ENCODE assay signal across 5 worm cellular contexts in genomic region chrIV:7024829-7025228, ce11.
TF ChIP-seq lines count a peak whose summit lies in the region.

No protein-coding gene starts in this region.

TF ChIP-seq in whole organism, L2 larva, 48 proteins besides CTCF, POLR2A, EP300 and RAD21:
- TF ChIP-seq fos-1 (tag; optimal IDR thresholded peaks at IDR 0.05; lab: Kevin White, UChicago) = peak; percentile 49
- TF ChIP-seq sma-9 (GFP tag; optimal IDR thresholded peaks at IDR 0.05; lab: Kevin White, UChicago) = no peak
- no peak for TF ChIP-seq sma-9 (tag; optimal IDR thresholded peaks at IDR 0.05; lab: Kevin White, UChicago)
- TF ChIP-seq nhr-77 (tag; optimal IDR thresholded peaks at IDR 0.05; lab: Kevin White, UChicago) = no peak
- no peak for TF ChIP-seq crh-2 (tag; optimal IDR thresholded peaks at IDR 0.05; lab: Kevin White, UChicago)
- no peak for TF ChIP-seq ZK546.5 (tag; optimal IDR thresholded peaks at IDR 0.05; lab: Kevin White, UChicago)
- no peak for TF ChIP-seq nhr-10 (tag; optimal IDR thresholded peaks at IDR 0.05; lab: Kevin White, UChicago)
- TF ChIP-seq ztf-4 (tag; optimal IDR thresholded peaks at IDR 0.05; lab: Kevin White, UChicago) = no peak
- TF ChIP-seq lin-11 (tag; optimal IDR thresholded peaks at IDR 0.05; lab: Kevin White, UChicago) = no peak
TF ChIP-seq in whole organism, L2 larva: peak in this region for 1.

TF ChIP-seq in whole organism, L3 larva, 47 proteins besides CTCF, POLR2A, EP300 and RAD21:
- TF ChIP-seq pqm-1 (tag; optimal IDR thresholded peaks at IDR 0.05; lab: Kevin White, UChicago) = peak; percentile 39
- TF ChIP-seq fos-1 (tag; optimal IDR thresholded peaks at IDR 0.05; lab: Kevin White, UChicago) = no peak
- no peak for TF ChIP-seq R02D3.7 (tag; optimal IDR thresholded peaks at IDR 0.05; lab: Kevin White, UChicago)
- TF ChIP-seq jun-1 (tag; optimal IDR thresholded peaks at IDR 0.05; lab: Kevin White, UChicago) = no peak
- no peak for TF ChIP-seq ztf-11 (tag; optimal IDR thresholded peaks at IDR 0.05; lab: Kevin White, UChicago)
- no peak for TF ChIP-seq ceh-16 (tag; optimal IDR thresholded peaks at IDR 0.05; lab: Kevin White, UChicago)
- TF ChIP-seq nhr-12 (tag; optimal IDR thresholded peaks at IDR 0.05; lab: Kevin White, UChicago) = no peak
- TF ChIP-seq egl-5 (tag; optimal IDR thresholded peaks at IDR 0.05; lab: Kevin White, UChicago) = no peak
- TF ChIP-seq mml-1 (tag; optimal IDR thresholded peaks at IDR 0.05; lab: Kevin White, UChicago) = no peak
- no peak for TF ChIP-seq elt-3 (tag; optimal IDR thresholded peaks at IDR 0.05; lab: Kevin White, UChicago)
- no peak for TF ChIP-seq nhr-28 (tag; optimal IDR thresholded peaks at IDR 0.05; lab: Kevin White, UChicago)
- TF ChIP-seq elt-2 (tag; optimal IDR thresholded peaks at IDR 0.05; lab: Kevin White, UChicago) = peak; percentile 49
- TF ChIP-seq ama-1 (optimal IDR thresholded peaks at IDR 0.05; lab: Kevin White, UChicago) = no peak

TF ChIP-seq in whole organism, L4 larva, 104 proteins besides CTCF, POLR2A, EP300 and RAD21:
- peak; percentile 26 for TF ChIP-seq hlh-11 (tag; optimal IDR thresholded peaks at IDR 0.05; lab: Kevin White, UChicago)
- TF ChIP-seq dmd-6 (GFP tag; IDR thresholded peaks at IDR 0.05; lab: Robert Waterston, UW) = peak; percentile 51; the same call in 1 of the 2 replicates
- no peak for TF ChIP-seq daf-16 (GFP tag; optimal IDR thresholded peaks at IDR 0.05; lab: Kevin White, UChicago)
- TF ChIP-seq daf-16 (tag; optimal IDR thresholded peaks at IDR 0.05; lab: Kevin White, UChicago) = peak; percentile 19
- peak; percentile 10 for TF ChIP-seq dve-1 (tag; optimal IDR thresholded peaks at IDR 0.05; lab: Kevin White, UChicago; ENCODE audit: insufficient read depth)
- no peak for TF ChIP-seq skn-1 (tag; optimal IDR thresholded peaks at IDR 0.05; lab: Kevin White, UChicago)
- TF ChIP-seq nhr-48 (tag; optimal IDR thresholded peaks at IDR 0.05; lab: Kevin White, UChicago) = no peak
- TF ChIP-seq pqm-1 (tag; optimal IDR thresholded peaks at IDR 0.05; lab: Kevin White, UChicago) = peak; percentile 65

TF ChIP-seq in whole organism, mixed stage, embryonic, 35 proteins besides CTCF, POLR2A, EP300 and RAD21:
- no peak for TF ChIP-seq sem-2 (GFP tag; optimal IDR thresholded peaks at IDR 0.05; lab: Kevin White, UChicago)
- TF ChIP-seq drap-1 (GFP tag; optimal IDR thresholded peaks at IDR 0.05; lab: Kevin White, UChicago) = no peak
- no peak for TF ChIP-seq mab-5 (tag; optimal IDR thresholded peaks at IDR 0.05; lab: Kevin White, UChicago)
- TF ChIP-seq zip-8 (tag; optimal IDR thresholded peaks at IDR 0.05; lab: Kevin White, UChicago) = peak; percentile 83
- TF ChIP-seq cnd-1 (tag; optimal IDR thresholded peaks at IDR 0.05; lab: Kevin White, UChicago) = no peak
- TF ChIP-seq bed-3 (GFP tag; optimal IDR thresholded peaks at IDR 0.05; lab: Kevin White, UChicago) = no peak

TF ChIP-seq in whole organism, young adult, 124 proteins besides CTCF, POLR2A, EP300 and RAD21:
- TF ChIP-seq madf-3 (GFP tag; IDR thresholded peaks at IDR 0.05; lab: Robert Waterston, UW) (no peak), nhr-80 (tag; optimal IDR thresholded peaks at IDR 0.05; lab: Kevin White, UChicago) (peak; percentile 20), B0035.1 (tag; optimal IDR thresholded peaks at IDR 0.05; lab: Kevin White, UChicago) (no peak)
TF ChIP-seq in whole organism, young adult: peak in this region for 1.
